Fruit fly (Drosophila melanogaster): ENCODE results near the gene mira.

Gene mira

dm6 chr3R:19889603-19890187 lies 45.2 kb downstream of the mira start (continued):
- TF ChIP-seq Kr (GFP tag; optimal IDR thresholded peaks at IDR 0.05), result no peak
- no peak for TF ChIP-seq slp2 (GFP tag; optimal IDR thresholded peaks at IDR 0.05)
- peak; percentile 73 for TF ChIP-seq ind (GFP tag; optimal IDR thresholded peaks at IDR 0.05)
- TF ChIP-seq Sox100B (GFP tag; optimal IDR thresholded peaks at IDR 0.05), result peak; percentile 83
- TF ChIP-seq CG4617 (GFP tag; optimal IDR thresholded peaks at IDR 0.05; ENCODE audit: borderline replicate concordance), result no peak
- peak; percentile 69 for TF ChIP-seq CG9215 (GFP tag; IDR thresholded peaks at IDR 0.05)
- TF ChIP-seq repo (GFP tag; optimal IDR thresholded peaks at IDR 0.05), result no peak
- peak; percentile 79 for TF ChIP-seq CG6683 (GFP tag; optimal IDR thresholded peaks at IDR 0.05)
- TF ChIP-seq fd96Cb (tag; optimal IDR thresholded peaks at IDR 0.05), result peak; percentile 78
- TF ChIP-seq tll (GFP tag; optimal IDR thresholded peaks at IDR 0.05), result no peak
- TF ChIP-seq luna (GFP tag; optimal IDR thresholded peaks at IDR 0.05), result no peak
- peak; percentile 64 for TF ChIP-seq CG5180 (GFP tag; optimal IDR thresholded peaks at IDR 0.05)
- TF ChIP-seq esg (GFP tag; conservative IDR thresholded peaks at IDR 0.05), result peak; percentile 53
- TF ChIP-seq emc (GFP tag; optimal IDR thresholded peaks at IDR 0.05), result peak; percentile 12
- TF ChIP-seq jumu (GFP tag; optimal IDR thresholded peaks at IDR 0.05), result no peak
- peak; percentile 28 for TF ChIP-seq CG1602 (GFP tag; optimal IDR thresholded peaks at IDR 0.05)
- TF ChIP-seq fu2 (GFP tag; optimal IDR thresholded peaks at IDR 0.05), result no peak
- TF ChIP-seq rib (GFP tag; IDR thresholded peaks at IDR 0.05), result no peak
- TF ChIP-seq pnt (GFP tag; optimal IDR thresholded peaks at IDR 0.05), result no peak
- TF ChIP-seq Hr51 (GFP tag; optimal IDR thresholded peaks at IDR 0.05), result peak in 1 of 2 experiments; percentile 88
- peak; percentile 51 for TF ChIP-seq CG6254 (GFP tag; optimal IDR thresholded peaks at IDR 0.05)
- no peak for TF ChIP-seq CG7786 (GFP tag; optimal IDR thresholded peaks at IDR 0.05)
- TF ChIP-seq CrebB (tag; optimal IDR thresholded peaks at IDR 0.05), result peak; percentile 44
- no peak for TF ChIP-seq danr (GFP tag; IDR thresholded peaks at IDR 0.05)
- peak; percentile 87 for TF ChIP-seq dmrt99B (tag; optimal IDR thresholded peaks at IDR 0.05)
- TF ChIP-seq Pdp1 (GFP tag; optimal IDR thresholded peaks at IDR 0.05), result peak in 1 of 2 experiments; percentile 34
- peak; percentile 65 for TF ChIP-seq org-1 (GFP tag; optimal IDR thresholded peaks at IDR 0.05)
- TF ChIP-seq schlank (tag; optimal IDR thresholded peaks at IDR 0.05), result peak; percentile 45
- TF ChIP-seq CG2199 (GFP tag; IDR thresholded peaks at IDR 0.05), result no peak
- TF ChIP-seq ara (GFP tag; IDR thresholded peaks at IDR 0.05), result 0 out of 2 replicates have a peak, but pooled peaks have one; percentile 7
- no peak for TF ChIP-seq Dfd (GFP tag; optimal IDR thresholded peaks at IDR 0.05)
- no peak; the same call in 1 of the 2 replicates for TF ChIP-seq ranshi (GFP tag; IDR thresholded peaks at IDR 0.05)
- TF ChIP-seq prd (optimal IDR thresholded peaks at IDR 0.05), result no peak
- TF ChIP-seq prd (GFP tag; IDR thresholded peaks at IDR 0.05), result peak; percentile 55
- peak; percentile 48 for TF ChIP-seq tio (GFP tag; optimal IDR thresholded peaks at IDR 0.05)
- TF ChIP-seq CG17829 (tag; optimal IDR thresholded peaks at IDR 0.05), result peak; percentile 59
- TF ChIP-seq CG13894 (tag; optimal IDR thresholded peaks at IDR 0.05), result peak; percentile 17
- TF ChIP-seq cwo (GFP tag; optimal IDR thresholded peaks at IDR 0.05), result peak; percentile 84
- TF ChIP-seq CG12104 (GFP tag; optimal IDR thresholded peaks at IDR 0.05), result peak; percentile 64
- TF ChIP-seq CG2120 (GFP tag; optimal IDR thresholded peaks at IDR 0.05), result peak; percentile 70
- TF ChIP-seq CG33213 (GFP tag; optimal IDR thresholded peaks at IDR 0.05), result peak; percentile 27
- TF ChIP-seq CG18764 (GFP tag; optimal IDR thresholded peaks at IDR 0.05), result peak; percentile 52
- no peak for TF ChIP-seq ash1 (GFP tag; optimal IDR thresholded peaks at IDR 0.05)
- no peak for TF ChIP-seq ems (GFP tag; optimal IDR thresholded peaks at IDR 0.05)
- peak; percentile 72; the same call in 2 of the 3 replicates for TF ChIP-seq z (GFP tag; IDR thresholded peaks at IDR 0.05)
- TF ChIP-seq eve (GFP tag; optimal IDR thresholded peaks at IDR 0.05), result no peak
- no peak for TF ChIP-seq NFAT (GFP tag; IDR thresholded peaks at IDR 0.05)
- no peak for TF ChIP-seq zfh2 (GFP tag; optimal IDR thresholded peaks at IDR 0.05)
- TF ChIP-seq dan (GFP tag; IDR thresholded peaks at IDR 0.05), result no peak
- no peak for TF ChIP-seq CG1024 (GFP tag; IDR thresholded peaks at IDR 0.05)
